Fruit fly (Drosophila melanogaster): ENCODE data around the gene CG14000.

DNA sequence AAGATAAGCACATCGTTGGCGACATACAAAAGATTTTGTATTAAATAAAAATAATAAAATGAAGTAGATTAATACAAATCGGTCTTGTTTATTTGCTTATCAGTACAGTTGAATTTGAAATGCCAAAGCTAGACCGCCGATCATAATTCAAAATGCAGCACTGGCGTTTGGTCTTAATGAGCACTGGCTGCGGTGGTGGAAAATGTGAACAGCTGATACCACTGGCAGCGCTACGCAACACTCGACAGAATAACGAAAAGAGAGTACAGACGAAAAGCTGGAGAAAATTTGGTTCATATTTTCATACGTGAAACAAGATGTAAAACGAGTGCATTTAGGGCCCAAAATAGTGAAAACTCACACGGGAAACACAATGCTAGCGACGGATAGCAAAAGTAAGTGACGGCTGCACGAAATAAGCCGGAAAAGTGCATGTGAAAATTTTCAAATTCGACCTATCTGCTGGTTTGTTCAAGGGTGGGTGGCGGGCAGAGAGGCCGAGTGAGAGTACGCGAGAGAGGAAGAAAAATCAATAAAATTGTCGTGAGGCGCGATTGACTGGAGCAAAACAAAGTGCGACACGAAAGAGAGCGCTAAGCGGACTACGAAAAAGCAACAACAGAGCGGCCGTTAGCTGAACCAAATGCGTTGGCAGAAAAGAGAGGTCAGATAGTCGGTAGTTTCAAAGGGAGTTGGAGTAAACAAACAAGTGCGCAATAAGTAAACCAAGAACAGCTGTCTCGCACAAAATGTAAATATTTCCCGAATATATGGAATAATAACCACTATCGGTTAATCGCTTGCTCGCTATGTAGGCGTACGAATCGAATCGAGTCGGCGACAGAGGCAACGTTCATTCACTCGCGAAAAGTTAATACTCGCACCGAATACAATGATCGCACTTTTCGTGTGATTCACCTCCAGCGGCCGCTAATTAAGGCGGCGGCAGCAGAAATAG is 2.9 kb downstream of the CG14000 start, which contains the start of gene bchs:
- TF ChIP-seq CTCF (optimal IDR thresholded peaks at IDR 0.05) = no peak
- no peak for TF ChIP-seq CG8478 (optimal IDR thresholded peaks at IDR 0.05)

Measured in S2 (cell line).